Fruit fly (Drosophila melanogaster) whole organism, prepupa: ENCODE data around the gene dy.
A peak's percentile ranks its signal among the peaks of the same experiment; 100 is the strongest.
"Not testable (repeated sequence)": the region's sequence is repeated elsewhere in the genome, so short reads cannot be mapped to it uniquely, and the experiment has no call there.

Experiments used
- CG10631 ChIP-seq: fragments of 200-800 bp; sonication (Bioruptor generic); optimal IDR thresholded peaks from 2 replicates; lab custom pipeline; 2016; ENCODE audit warnings: missing biosample characterization, missing genetic modification characterization
- CG11762 ChIP-seq: fragments of 200-800 bp; sonication (Bioruptor generic); optimal IDR thresholded peaks from 3 replicates; lab custom pipeline; 2016; ENCODE audit warnings: missing biosample characterization, missing genetic modification characterization; ENCODE audit not compliant: insufficient read depth
- CG15336 ChIP-seq: fragments of 200-800 bp; sonication (Bioruptor generic); IDR thresholded peaks from 2 replicates; pipeline ENCODE4 v1.3.6; 2022; ENCODE audit warnings: missing biosample characterization, missing genetic modification characterization
- CG3032 ChIP-seq: fragments of 200-800 bp; optimal IDR thresholded peaks from 2 replicates; lab custom pipeline; 2019; ENCODE audit warnings: missing biosample characterization, mild to moderate bottlenecking, missing genetic modification characterization, moderate library complexity
- CG31627 ChIP-seq: fragments of 200-800 bp; sonication (Bioruptor generic); optimal IDR thresholded peaks from 3 replicates; lab custom pipeline; 2016; ENCODE audit warnings: missing biosample characterization, missing genetic modification characterization
- CG32006 ChIP-seq: fragments of 200-800 bp; sonication (Bioruptor generic); optimal IDR thresholded peaks from 3 replicates; lab custom pipeline; 2017; ENCODE audit warnings: missing biosample characterization, mild to moderate bottlenecking, missing genetic modification characterization
- CG3919 ChIP-seq: fragments of 200-800 bp; sonication (Bioruptor generic); optimal IDR thresholded peaks from 3 replicates; lab custom pipeline; 2016; ENCODE audit warnings: missing biosample characterization, missing genetic modification characterization
- CG4318 ChIP-seq: fragments of 200-800 bp; sonication (Bioruptor generic); optimal IDR thresholded peaks from 3 replicates; lab custom pipeline; 2017; ENCODE audit warnings: missing biosample characterization, mild to moderate bottlenecking, missing genetic modification characterization
- CG6163 ChIP-seq: fragments of 200-800 bp; sonication (Bioruptor generic); IDR thresholded peaks from 3 replicates; pipeline ENCODE4 v1.3.6; 2022; ENCODE audit warnings: missing biosample characterization, missing genetic modification characterization
- CG6276 ChIP-seq: fragments of 200-800 bp; sonication (Bioruptor generic); optimal IDR thresholded peaks from 2 replicates; lab custom pipeline; 2017; ENCODE audit warnings: missing biosample characterization, mild to moderate bottlenecking, missing genetic modification characterization
- CG6854 ChIP-seq: fragments of 200-800 bp; sonication (Bioruptor generic); optimal IDR thresholded peaks from 2 replicates; lab custom pipeline; 2017; ENCODE audit warnings: missing biosample characterization, mild to moderate bottlenecking, missing genetic modification characterization
- CG7368 ChIP-seq: fragments of 200-800 bp; sonication (Bioruptor generic); optimal IDR thresholded peaks from 3 replicates; lab custom pipeline; 2016; ENCODE audit warnings: missing biosample characterization, missing genetic modification characterization
- CG8119 ChIP-seq: fragments of 200-800 bp; sonication (Bioruptor generic); IDR thresholded peaks from 3 replicates; pipeline ENCODE4 v1.3.6; 2022; ENCODE audit warnings: missing biosample characterization, missing genetic modification characterization
- CG8632 ChIP-seq: fragments of 200-800 bp; sonication (Bioruptor generic); optimal IDR thresholded peaks from 3 replicates; lab custom pipeline; 2016; ENCODE audit warnings: missing biosample characterization, missing genetic modification characterization
- CG9139 ChIP-seq: fragments of 200-800 bp; sonication (Bioruptor generic); optimal IDR thresholded peaks from 3 replicates; lab custom pipeline; 2017; ENCODE audit warnings: missing biosample characterization, mild to moderate bottlenecking, missing genetic modification characterization
- Eip78C ChIP-seq: fragments of 200-800 bp; sonication (Bioruptor generic); peaks from one replicate; lab custom pipeline; 2016; ENCODE audit warnings: missing biosample characterization, missing genetic modification characterization
- Eip93F ChIP-seq: fragments of 200-800 bp; sonication (Bioruptor generic); optimal IDR thresholded peaks from 2 replicates; lab custom pipeline; 2016; ENCODE audit warnings: missing biosample characterization, mild to moderate bottlenecking, missing genetic modification characterization
- Gug ChIP-seq: fragments of 200-800 bp; sonication (Bioruptor generic); IDR thresholded peaks from 2 replicates; pipeline ENCODE4 v1.3.6; 2022; ENCODE audit warnings: missing biosample characterization, missing genetic modification characterization
- Hr38 ChIP-seq: sonication (Bioruptor generic); optimal IDR thresholded peaks from 2 replicates; lab custom pipeline; 2016; ENCODE audit warnings: missing biosample characterization, missing genetic modification characterization
- Hr39 ChIP-seq: fragments of 200-800 bp; sonication (Bioruptor generic); optimal IDR thresholded peaks from 2 replicates; lab custom pipeline; 2016; ENCODE audit warnings: missing biosample characterization, missing genetic modification characterization
- Hr4 ChIP-seq: fragments of 200-800 bp; sonication (Bioruptor generic); optimal IDR thresholded peaks from 3 replicates; lab custom pipeline; 2016; ENCODE audit warnings: missing biosample characterization, missing genetic modification characterization
- Lpt ChIP-seq: fragments of 200-800 bp; sonication (Bioruptor generic); optimal IDR thresholded peaks from 3 replicates; lab custom pipeline; 2016; ENCODE audit warnings: missing biosample characterization, missing genetic modification characterization
- Met ChIP-seq: fragments of 200-800 bp; sonication (Bioruptor generic); optimal IDR thresholded peaks from 3 replicates; lab custom pipeline; 2016; ENCODE audit warnings: missing biosample characterization, missing genetic modification characterization
- OdsH ChIP-seq: fragments of 200-800 bp; sonication (Bioruptor generic); optimal IDR thresholded peaks from 3 replicates; lab custom pipeline; 2016; ENCODE audit warnings: missing biosample characterization, missing genetic modification characterization
- Smox ChIP-seq: fragments of 200-800 bp; sonication (Bioruptor generic); optimal IDR thresholded peaks from 3 replicates; lab custom pipeline; 2016; ENCODE audit warnings: missing biosample characterization, missing genetic modification characterization
- Sox102F ChIP-seq: fragments of 200-800 bp; sonication (Bioruptor generic); optimal IDR thresholded peaks from 2 replicates; lab custom pipeline; 2016; ENCODE audit warnings: missing biosample characterization, mild to moderate bottlenecking, missing genetic modification characterization
- Sox14 ChIP-seq: fragments of 200-800 bp; sonication (Bioruptor generic); optimal IDR thresholded peaks from 3 replicates; lab custom pipeline; 2016; ENCODE audit warnings: missing biosample characterization, missing genetic modification characterization
- achi ChIP-seq: fragments of 200-800 bp; sonication (Bioruptor generic); optimal IDR thresholded peaks from 3 replicates; lab custom pipeline; 2016; ENCODE audit warnings: missing biosample characterization, missing genetic modification characterization
- acj6 ChIP-seq: fragments of 200-800 bp; sonication (Bioruptor generic); optimal IDR thresholded peaks from 3 replicates; lab custom pipeline; 2016; ENCODE audit warnings: missing biosample characterization, missing genetic modification characterization
- dac ChIP-seq: fragments of 200-800 bp; sonication (Bioruptor generic); optimal IDR thresholded peaks from 2 replicates; lab custom pipeline; 2017; ENCODE audit warnings: missing biosample characterization, mild to moderate bottlenecking, missing genetic modification characterization
- dsx ChIP-seq: fragments of 200-800 bp; optimal IDR thresholded peaks from 3 replicates; lab custom pipeline; 2019; ENCODE audit warnings: missing biosample characterization, mild to moderate bottlenecking, missing genetic modification characterization, moderate library complexity; ENCODE audit not compliant: poor library complexity, severe bottlenecking
- eg ChIP-seq: fragments of 200-800 bp; sonication (Bioruptor generic); IDR thresholded peaks from 3 replicates; pipeline ENCODE4 v1.3.6; 2022; ENCODE audit warnings: missing biosample characterization, missing genetic modification characterization
- esn ChIP-seq: fragments of 200-800 bp; sonication (Bioruptor generic); optimal IDR thresholded peaks from 2 replicates; lab custom pipeline; 2016; ENCODE audit warnings: missing biosample characterization, mild to moderate bottlenecking, missing genetic modification characterization, moderate library complexity
- fd59A ChIP-seq: fragments of 200-800 bp; sonication (Bioruptor generic); optimal IDR thresholded peaks from 2 replicates; lab custom pipeline; 2017; ENCODE audit warnings: missing biosample characterization, mild to moderate bottlenecking, missing genetic modification characterization, missing genetic modification reagents
- fd85E ChIP-seq: fragments of 200-800 bp; sonication (Bioruptor generic); optimal IDR thresholded peaks from 3 replicates; lab custom pipeline; 2016; ENCODE audit warnings: missing biosample characterization, missing genetic modification characterization
- fkh ChIP-seq: fragments of 200-800 bp; sonication (Bioruptor generic); optimal IDR thresholded peaks from 3 replicates; lab custom pipeline; 2017; ENCODE audit warnings: missing biosample characterization, mild to moderate bottlenecking, missing genetic modification characterization, moderate library complexity
- net ChIP-seq: fragments of 200-800 bp; sonication (Bioruptor generic); optimal IDR thresholded peaks from 3 replicates; lab custom pipeline; 2016; ENCODE audit warnings: missing biosample characterization, missing genetic modification characterization
- pdm3 ChIP-seq: fragments of 200-800 bp; sonication (Bioruptor generic); optimal IDR thresholded peaks from 3 replicates; lab custom pipeline; 2016; ENCODE audit warnings: missing biosample characterization, missing genetic modification characterization
- salr ChIP-seq, 2 experiments: fragments of 200-800 bp; sonication (Bioruptor generic); optimal IDR thresholded peaks; 3 replicates each; lab custom pipeline; 2016 to 2018; ENCODE audit warnings: missing biosample characterization in 2 of 2, missing genetic modification characterization in 2 of 2, mild to moderate bottlenecking in 1 of 2
- spab ChIP-seq: fragments of 200-800 bp; sonication (Bioruptor generic); optimal IDR thresholded peaks from 2 replicates; lab custom pipeline; 2017; ENCODE audit warnings: missing biosample characterization, mild to moderate bottlenecking, missing genetic modification characterization, missing genetic modification reagents
- topi ChIP-seq: fragments of 200-800 bp; sonication (Bioruptor generic); optimal IDR thresholded peaks from 3 replicates; lab custom pipeline; 2016; ENCODE audit warnings: missing biosample characterization, missing genetic modification characterization
- vri ChIP-seq: fragments of 200-800 bp; sonication (Bioruptor generic); optimal IDR thresholded peaks from 3 replicates; lab custom pipeline; 2016; ENCODE audit warnings: missing biosample characterization, mild to moderate bottlenecking, missing genetic modification characterization

The dy gene

dm6 chrX:11753973-11754372, 24.6 kb downstream of the dy start, which contains the start of gene m:
m (plus strand) TSS chrX:11754273.
- not testable (repeated sequence) for TF ChIP-seq CG7368 (GFP tag; lab: Kevin White, UChicago); fkh (GFP tag; lab: Kevin White, UChicago); CG6163 (GFP tag; lab: Robert Waterston, UW)

dm6 chrX:11736421-11736820, 42.2 kb downstream of the dy start:
- TF ChIP-seq spab (no peak), salr (GFP tag; optimal IDR thresholded peaks at IDR 0.05; lab: Kevin White, UChicago) (peak in 1 of 2 experiments; percentile 3), CG11762 (GFP tag; lab: Kevin White, UChicago) (no peak), dsx (GFP tag; lab: Kevin White, UChicago) (no peak), Eip78C (GFP tag; lab: Kevin White, UChicago) (peak; percentile 66), Met (GFP tag; lab: Kevin White, UChicago) (peak; percentile 5), Sox14 (peak; percentile 7), CG31627 (GFP tag; lab: Kevin White, UChicago) (peak; percentile 14), Hr4 (peak; percentile 25), CG10631 (GFP tag; lab: Kevin White, UChicago) (peak; percentile 9), fkh (GFP tag; lab: Kevin White, UChicago) (peak; percentile 32), CG8119 (GFP tag; lab: Robert Waterston, UW) (peak; percentile 57; the same call in 2 of the 3 replicates), OdsH (GFP tag; lab: Kevin White, UChicago) (peak; percentile 53), dac (GFP tag; lab: Kevin White, UChicago) (peak; percentile 45), achi (peak; percentile 19), acj6 (GFP tag; lab: Kevin White, UChicago) (peak; percentile 17), Sox102F (GFP tag; lab: Kevin White, UChicago) (peak; percentile 8), CG3032 (tag; lab: Kevin White, UChicago) (no peak), vri (no peak), Hr39 (GFP tag; lab: Kevin White, UChicago) (peak; percentile 25), fd59A (no peak), Smox (GFP tag; lab: Kevin White, UChicago) (no peak), Eip93F (no peak), CG15336 (GFP tag; lab: Robert Waterston, UW) (peak; percentile 77), pdm3 (peak; percentile 51), CG4318 (GFP tag; lab: Kevin White, UChicago) (peak; percentile 38), CG6276 (GFP tag; lab: Kevin White, UChicago) (peak; percentile 39), Gug (GFP tag; lab: Robert Waterston, UW) (no peak), eg (GFP tag; lab: Robert Waterston, UW) (peak; percentile 52; the same call in 1 of the 3 replicates), Lpt (GFP tag; lab: Kevin White, UChicago) (peak; percentile 38), CG6163 (GFP tag; lab: Robert Waterston, UW) (peak; percentile 45; the same call in 2 of the 3 replicates), CG6854 (GFP tag; lab: Kevin White, UChicago) (no peak), CG9139 (GFP tag; lab: Kevin White, UChicago) (no peak), esn (GFP tag; lab: Kevin White, UChicago) (peak; percentile 11), fd85E (GFP tag; lab: Kevin White, UChicago) (no peak), CG32006 (GFP tag; lab: Kevin White, UChicago) (peak; percentile 77), net (peak; percentile 2), CG8632 (GFP tag; lab: Kevin White, UChicago) (no peak), CG3919 (GFP tag; lab: Kevin White, UChicago) (peak; percentile 31), Hr38 (GFP tag; lab: Kevin White, UChicago) (no peak), topi (GFP tag; lab: Kevin White, UChicago) (no peak)
